Worm (Caenorhabditis elegans): ENCODE results near the gene mcm-6.

DNA sequence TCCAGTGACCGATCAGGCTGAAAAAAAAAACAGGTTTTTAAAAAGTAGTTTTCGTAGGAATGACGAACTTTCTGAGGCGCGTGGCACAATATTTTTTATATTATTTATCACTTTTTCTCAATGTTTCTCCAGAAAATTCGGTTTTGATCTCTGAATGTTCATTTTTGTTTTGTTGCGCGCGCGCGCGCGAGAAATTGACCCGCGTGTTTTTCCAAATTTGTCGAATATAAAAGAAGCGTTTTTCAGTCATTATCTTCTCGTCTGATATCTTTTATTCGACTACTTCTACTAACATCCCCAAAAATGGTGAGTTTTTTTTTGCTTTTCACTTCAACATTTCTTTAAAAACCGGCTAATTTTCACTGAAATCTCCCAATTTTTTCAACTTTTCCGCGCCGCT, 35.3 kb upstream of the mcm-6 start, which contains the start of gene rmd-1:
- TF ChIP-seq nhr-2 (tag; optimal IDR thresholded peaks at IDR 0.05) (no peak), blmp-1 (tag; optimal IDR thresholded peaks at IDR 0.05) (no peak), unc-62 (GFP tag; optimal IDR thresholded peaks at IDR 0.05) (no peak), nhr-12 (tag; optimal IDR thresholded peaks at IDR 0.05) (no peak), lin-13 (tag; optimal IDR thresholded peaks at IDR 0.05) (no peak), nhr-237 (tag; optimal IDR thresholded peaks at IDR 0.05) (no peak), bed-3 (GFP tag; optimal IDR thresholded peaks at IDR 0.05) (no peak), unc-120 (tag; optimal IDR thresholded peaks at IDR 0.05; ENCODE audit: poor library complexity, severe bottlenecking) (no peak), sptf-1 (tag; optimal IDR thresholded peaks at IDR 0.05) (no peak), ztf-11 (tag; optimal IDR thresholded peaks at IDR 0.05) (no peak), nhr-76 (tag; optimal IDR thresholded peaks at IDR 0.05) (no peak), lin-32 (GFP tag; optimal IDR thresholded peaks at IDR 0.05) (no peak), snpc-4 (tag; optimal IDR thresholded peaks at IDR 0.05) (no peak), pha-4 (tag; optimal IDR thresholded peaks at IDR 0.05) (no peak)
